Worm (Caenorhabditis elegans) whole organism, young adult: ENCODE measurements around the gene C18E9.7.
A peak's percentile ranks its signal among the peaks of the same experiment; 100 is the strongest.

Experiments
- B0019.2 ChIP-seq: fragments of 200-800 bp; sonication (Bioruptor generic); conservative IDR thresholded peaks from 2 replicates; pipeline ENCODE4 v1.3.6; 2022; ENCODE audit warnings: missing genetic modification reagents, missing genetic modification characterization, missing compliant biosample characterization
- B0035.1 ChIP-seq: sonication (generic microtip); optimal IDR thresholded peaks from 2 replicates; lab custom pipeline; 2016; ENCODE audit warnings: missing genetic modification characterization, mild to moderate bottlenecking, missing compliant biosample characterization, missing genotype, missing genetic modification reagents
- B0261.1 ChIP-seq: sonication (generic microtip); optimal IDR thresholded peaks from 2 replicates; lab custom pipeline; 2016; ENCODE audit warnings: mild to moderate bottlenecking, missing genetic modification characterization, moderate library complexity, missing compliant biosample characterization
- B0336.3 ChIP-seq: fragments of 200-800 bp; sonication (Bioruptor generic); IDR thresholded peaks from 2 replicates; pipeline ENCODE4 v1.3.6; 2022; ENCODE audit warnings: missing genetic modification characterization, missing compliant biosample characterization
- C06A6.2 ChIP-seq: fragments of 200-800 bp; sonication (Bioruptor generic); conservative IDR thresholded peaks from 2 replicates; pipeline ENCODE4 v1.3.6; 2022; ENCODE audit warnings: missing genetic modification characterization, missing compliant biosample characterization
- F23B12.7 ChIP-seq: sonication (generic microtip); optimal IDR thresholded peaks from 2 replicates; lab custom pipeline; 2017; ENCODE audit warnings: missing genetic modification characterization, mild to moderate bottlenecking, missing compliant biosample characterization, antibody characterized with exemption, moderate library complexity; ENCODE audit not compliant: insufficient read depth
- F33H1.4 ChIP-seq: fragments of 200-800 bp; sonication (Bioruptor generic); IDR thresholded peaks from 2 replicates; pipeline ENCODE4 v1.3.6; 2022; ENCODE audit warnings: missing genetic modification reagents, missing genetic modification characterization, missing compliant biosample characterization
- F37B4.10 ChIP-seq: fragments of 200-800 bp; sonication (Bioruptor generic); IDR thresholded peaks from 2 replicates; pipeline ENCODE4 v1.3.6; 2022; ENCODE audit warnings: missing genetic modification characterization, missing compliant biosample characterization
- F39B2.1 ChIP-seq: fragments of 200-800 bp; sonication (Bioruptor generic); IDR thresholded peaks from 2 replicates; pipeline ENCODE4 v1.3.6; 2022; ENCODE audit warnings: missing genetic modification reagents, missing genetic modification characterization, missing compliant biosample characterization
- F55B11.4 ChIP-seq: sonication (generic microtip); optimal IDR thresholded peaks from 2 replicates; lab custom pipeline; 2016; ENCODE audit warnings: missing compliant biosample characterization, missing genetic modification characterization, borderline replicate concordance; ENCODE audit not compliant: insufficient read depth
- Y53F4B.3 ChIP-seq: fragments of 200-800 bp; sonication (Bioruptor generic); IDR thresholded peaks from 2 replicates; pipeline ENCODE4 v1.3.6; 2022; ENCODE audit warnings: missing genetic modification reagents, missing genetic modification characterization, missing compliant biosample characterization
- Y56A3A.18 ChIP-seq: fragments of 200-800 bp; sonication (Bioruptor generic); IDR thresholded peaks from 2 replicates; pipeline ENCODE4 v1.3.6; 2022; ENCODE audit warnings: missing genetic modification reagents, missing genetic modification characterization, missing compliant biosample characterization
- Y67H2A.10 ChIP-seq: fragments of 200-800 bp; sonication (Bioruptor generic); conservative IDR thresholded peaks from 2 replicates; pipeline ENCODE4 v1.3.6; 2022; ENCODE audit warnings: missing genetic modification reagents, missing genetic modification characterization, missing compliant biosample characterization
- Y95B8A.8 ChIP-seq: fragments of 200-800 bp; sonication (Bioruptor generic); IDR thresholded peaks from 2 replicates; pipeline ENCODE4 v1.3.6; 2022; ENCODE audit warnings: missing genetic modification reagents, missing genetic modification characterization, missing compliant biosample characterization
- ZK185.1 ChIP-seq: sonication (generic microtip); optimal IDR thresholded peaks from 2 replicates; lab custom pipeline; 2016; ENCODE audit warnings: mild to moderate bottlenecking, missing genetic modification characterization, missing compliant biosample characterization; ENCODE audit not compliant: poor library complexity, severe bottlenecking
- ama-1 ChIP-seq, 3 experiments: fragments of 150-350 bp in 1 of 3; sonication (generic microtip) in 2 of 3; optimal IDR thresholded peaks; 2 replicates each; lab custom pipeline; 2014 to 2018; ENCODE audit warnings: missing biosample characterization in 2 of 3, missing genetic modification characterization in 2 of 3, missing genetic modification reagents in 2 of 3
- atf-7 ChIP-seq: sonication (generic microtip); optimal IDR thresholded peaks from 2 replicates; lab custom pipeline; 2017; ENCODE audit warnings: mild to moderate bottlenecking, missing genetic modification characterization, missing compliant biosample characterization
- attf-3 ChIP-seq: fragments of 200-800 bp; sonication (Bioruptor generic); conservative IDR thresholded peaks from 2 replicates; pipeline ENCODE4 v1.3.6; 2022; ENCODE audit warnings: missing genetic modification reagents, missing genetic modification characterization, missing compliant biosample characterization
- attf-5 ChIP-seq: fragments of 200-800 bp; sonication (Bioruptor generic); optimal IDR thresholded peaks from 2 replicates; lab custom pipeline; 2018; ENCODE audit warnings: mild to moderate bottlenecking, missing genetic modification characterization, missing compliant biosample characterization
- bed-2 ChIP-seq: fragments of 200-800 bp; sonication (Bioruptor generic); IDR thresholded peaks from 2 replicates; pipeline ENCODE4 v1.3.6; 2022; ENCODE audit warnings: missing genetic modification reagents, missing genetic modification characterization, missing compliant biosample characterization
- ceh-40 ChIP-seq: fragments of 200-800 bp; sonication (Bioruptor generic); IDR thresholded peaks from 2 replicates; pipeline ENCODE4 v1.3.6; 2022; ENCODE audit warnings: missing genetic modification characterization, missing compliant biosample characterization
- ceh-58 ChIP-seq: fragments of 200-800 bp; sonication (Bioruptor generic); IDR thresholded peaks from 2 replicates; pipeline ENCODE4 v1.3.6; 2022; ENCODE audit warnings: missing genetic modification characterization, missing compliant biosample characterization
- ceh-79 ChIP-seq: sonication (generic microtip); optimal IDR thresholded peaks from 2 replicates; lab custom pipeline; 2017; ENCODE audit warnings: mild to moderate bottlenecking, missing genetic modification characterization, missing compliant biosample characterization
- dpff-1 ChIP-seq: sonication (generic microtip); optimal IDR thresholded peaks from 2 replicates; lab custom pipeline; 2017; ENCODE audit warnings: mild to moderate bottlenecking, missing genetic modification characterization, missing compliant biosample characterization
- ets-4 ChIP-seq: fragments of 200-800 bp; sonication (Bioruptor generic); optimal IDR thresholded peaks from 2 replicates; lab custom pipeline; 2018; ENCODE audit warnings: mild to moderate bottlenecking, missing genetic modification characterization, missing compliant biosample characterization
- fkh-3 ChIP-seq: sonication (generic microtip); optimal IDR thresholded peaks from 2 replicates; lab custom pipeline; 2016; ENCODE audit warnings: mild to moderate bottlenecking, missing genetic modification characterization, missing compliant biosample characterization
- gei-17 ChIP-seq: fragments of 200-800 bp; sonication (Bioruptor generic); optimal IDR thresholded peaks from 2 replicates; lab custom pipeline; 2018; ENCODE audit warnings: mild to moderate bottlenecking, missing genetic modification characterization, missing compliant biosample characterization
- him-1 ChIP-seq: sonication (generic microtip); optimal IDR thresholded peaks from 2 replicates; lab custom pipeline; 2016; ENCODE audit warnings: missing genotype, missing genetic modification reagents, missing genetic modification characterization, missing compliant biosample characterization
- hmg-1.2 ChIP-seq: fragments of 200-800 bp; sonication (Bioruptor generic); IDR thresholded peaks from 2 replicates; pipeline ENCODE4 v1.3.6; 2022; ENCODE audit warnings: missing genetic modification reagents, missing genetic modification characterization, missing compliant biosample characterization
- let-526 ChIP-seq: fragments of 200-800 bp; sonication (Bioruptor generic); IDR thresholded peaks from 2 replicates; pipeline ENCODE4 v1.3.6; 2022; ENCODE audit warnings: missing genetic modification reagents, missing genetic modification characterization, missing compliant biosample characterization
- lir-1 ChIP-seq: fragments of 200-800 bp; sonication (Bioruptor generic); conservative IDR thresholded peaks from 2 replicates; pipeline ENCODE4 v1.3.6; 2022; ENCODE audit warnings: missing genetic modification reagents, missing genetic modification characterization, missing compliant biosample characterization
- madf-10 ChIP-seq: sonication (generic microtip); optimal IDR thresholded peaks from 2 replicates; lab custom pipeline; 2016; ENCODE audit warnings: mild to moderate bottlenecking, missing genetic modification characterization, missing compliant biosample characterization
- madf-6 ChIP-seq: fragments of 200-800 bp; sonication (Bioruptor generic); IDR thresholded peaks from 2 replicates; pipeline ENCODE4 v1.3.6; 2022; ENCODE audit warnings: missing genetic modification reagents, missing genetic modification characterization, missing compliant biosample characterization
- mes-4 ChIP-seq: sonication (generic microtip); optimal IDR thresholded peaks from 2 replicates; lab custom pipeline; 2016; ENCODE audit warnings: missing genotype, missing genetic modification characterization, missing compliant biosample characterization
- nhr-27 ChIP-seq: fragments of 200-800 bp; sonication (Bioruptor generic); optimal IDR thresholded peaks from 2 replicates; lab custom pipeline; 2018; ENCODE audit warnings: mild to moderate bottlenecking, missing genetic modification characterization, moderate library complexity, missing compliant biosample characterization
- sea-2 ChIP-seq: fragments of 200-800 bp; sonication (Bioruptor generic); IDR thresholded peaks from 2 replicates; pipeline ENCODE4 v1.3.6; 2022; ENCODE audit warnings: missing genetic modification characterization, missing compliant biosample characterization
- somi-1 ChIP-seq: fragments of 200-800 bp; sonication (Bioruptor generic); optimal IDR thresholded peaks from 2 replicates; lab custom pipeline; 2018; ENCODE audit warnings: mild to moderate bottlenecking, missing genetic modification characterization, missing compliant biosample characterization
- unc-130 ChIP-seq: sonication (generic microtip); optimal IDR thresholded peaks from 2 replicates; lab custom pipeline; 2016; ENCODE audit warnings: missing genetic modification reagents, missing genetic modification characterization, missing compliant biosample characterization
- ztf-18 ChIP-seq: sonication (generic microtip); optimal IDR thresholded peaks from 2 replicates; lab custom pipeline; 2016; ENCODE audit warnings: missing genotype, mild to moderate bottlenecking, missing genetic modification characterization, missing compliant biosample characterization
- ztf-22 ChIP-seq: fragments of 200-800 bp; sonication (Bioruptor generic); optimal IDR thresholded peaks from 2 replicates; lab custom pipeline; 2018; ENCODE audit warnings: mild to moderate bottlenecking, missing genetic modification characterization, moderate library complexity, missing compliant biosample characterization

The C18E9.7 gene

DNA sequence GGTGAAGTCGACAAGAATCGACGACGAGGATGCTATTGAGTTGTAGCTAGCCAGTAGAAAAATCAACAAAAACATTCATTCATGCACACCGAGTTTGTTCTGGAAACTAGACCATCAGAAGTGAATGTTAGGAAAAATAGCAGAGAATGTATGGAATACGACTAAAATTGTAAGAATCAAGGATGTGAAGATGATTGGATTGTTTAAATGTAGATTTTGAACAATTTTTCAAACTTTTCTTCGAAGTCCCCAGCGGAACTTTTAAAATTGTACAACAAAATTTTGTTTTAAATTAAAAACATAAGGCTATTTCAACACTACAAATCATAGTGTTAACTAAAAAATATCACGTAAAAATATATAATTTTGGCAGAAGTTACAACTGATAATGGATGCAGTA is at the start of gene C18E9.7:
Gene C18E9.7, minus strand, starts transcription at position 101 of the 400 bp plus-strand sequence.
- TF ChIP-seq F55B11.4, result no peak
- no peak for TF ChIP-seq F23B12.7 (tag; lab: Kevin White, UChicago)
- TF ChIP-seq let-526, result no peak
- TF ChIP-seq F39B2.1 (GFP tag; lab: Robert Waterston, UW), result no peak
- no peak for TF ChIP-seq ztf-22 (GFP tag; lab: Kevin White, UChicago)
- TF ChIP-seq B0035.1 (tag; lab: Kevin White, UChicago), result no peak

DNA sequence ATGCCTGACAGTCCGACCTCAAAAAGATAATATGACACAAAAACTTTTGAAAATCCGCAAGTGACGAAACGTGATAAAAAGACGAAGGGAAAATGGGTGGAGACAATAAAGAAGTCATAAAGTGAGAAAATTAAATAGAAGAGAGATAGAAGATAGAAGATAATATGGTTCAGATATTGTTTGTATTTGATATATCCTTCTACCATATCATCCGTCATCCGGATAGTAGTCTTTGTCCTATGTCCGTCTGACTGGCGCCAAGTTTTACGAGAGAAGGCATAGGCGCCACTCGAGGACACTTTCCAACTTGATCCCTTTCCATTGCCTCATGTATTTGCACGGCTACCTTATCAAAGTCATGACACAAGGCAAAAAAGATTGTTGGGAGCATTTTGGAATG is 49.3 kb upstream of the C18E9.7 start:
- no peak for TF ChIP-seq B0019.2 (GFP tag; lab: Robert Waterston, UW)
- TF ChIP-seq ceh-79 (tag; lab: Kevin White, UChicago), result no peak
- TF ChIP-seq, all 124 proteins: peak for 0

DNA sequence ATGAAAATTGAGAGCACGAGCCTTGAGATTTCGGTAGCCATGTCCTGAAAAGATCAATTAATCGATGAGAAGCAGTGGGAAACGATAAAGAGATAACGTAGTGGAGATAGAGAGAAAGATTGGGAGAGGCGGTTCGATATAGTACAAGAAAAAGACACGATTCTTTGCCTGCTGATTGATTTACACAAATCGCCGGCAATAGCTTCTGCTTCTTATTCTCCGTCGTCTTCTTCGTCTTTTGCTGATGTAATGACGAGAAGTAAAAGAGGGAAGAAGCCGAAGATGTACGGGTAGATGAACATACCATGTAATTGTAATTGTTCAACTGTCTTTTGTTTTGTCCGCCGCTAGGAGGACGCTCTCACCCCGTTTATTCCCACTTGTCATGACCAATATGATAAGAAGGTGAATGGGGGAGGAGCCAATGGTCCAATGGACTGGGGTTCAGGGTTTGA is 46.7 kb upstream of the C18E9.7 start, which contains the start of gene F37B12.1:
Gene F37B12.1, minus strand, starts transcription at position 51 of the 455 bp plus-strand sequence.
- 0 out of 2 replicates have a peak, but pooled peaks have one; percentile 44 for TF ChIP-seq F37B4.10
- no peak for TF ChIP-seq Y56A3A.18

DNA sequence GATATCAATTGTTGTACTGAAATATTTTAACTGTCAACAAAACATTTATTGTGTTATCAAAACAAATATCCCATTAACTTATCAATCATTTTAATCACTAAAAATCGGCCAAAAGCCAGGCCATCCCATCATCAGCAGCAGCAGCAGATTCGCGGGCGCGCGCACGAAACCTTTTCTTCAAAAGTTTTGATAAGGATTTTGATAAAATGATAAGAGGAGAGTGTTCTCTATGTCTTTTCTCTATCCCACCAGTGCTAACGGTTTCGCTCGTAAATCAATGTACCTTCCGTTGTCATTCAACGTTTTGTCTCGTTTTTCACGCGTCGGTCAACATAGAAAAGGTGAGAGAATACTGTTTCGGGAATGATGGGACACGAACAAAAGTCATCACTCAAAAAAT is 45.5 kb upstream of the C18E9.7 start:
- TF ChIP-seq ceh-40 (GFP tag; lab: Robert Waterston, UW), result no peak
- no peak for TF ChIP-seq ets-4
- TF ChIP-seq madf-10 (tag; lab: Kevin White, UChicago), result no peak
- TF ChIP-seq F23B12.7 (tag; lab: Kevin White, UChicago), result no peak

DNA sequence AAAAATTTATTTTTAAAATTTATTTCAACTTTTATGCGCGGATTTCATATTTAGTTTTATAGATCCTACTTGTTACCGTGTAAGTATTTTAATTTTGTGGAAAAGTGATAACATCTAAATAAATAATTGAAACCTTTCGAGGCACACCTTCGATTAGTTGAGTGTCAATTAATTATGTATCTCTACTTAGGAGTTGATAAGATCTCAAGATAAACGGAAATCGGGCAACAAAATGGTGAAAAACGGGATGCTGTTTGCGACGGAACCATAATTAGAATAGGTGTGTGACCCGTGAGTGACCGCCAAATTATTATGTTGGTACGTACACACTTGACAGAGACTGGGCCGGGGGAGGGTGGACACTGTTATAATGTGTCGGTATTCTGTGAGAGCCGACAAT is 43.8 kb upstream of the C18E9.7 start:
- TF ChIP-seq fkh-3 (tag; lab: Kevin White, UChicago) (no peak), F33H1.4 (GFP tag; lab: Robert Waterston, UW) (no peak)

DNA sequence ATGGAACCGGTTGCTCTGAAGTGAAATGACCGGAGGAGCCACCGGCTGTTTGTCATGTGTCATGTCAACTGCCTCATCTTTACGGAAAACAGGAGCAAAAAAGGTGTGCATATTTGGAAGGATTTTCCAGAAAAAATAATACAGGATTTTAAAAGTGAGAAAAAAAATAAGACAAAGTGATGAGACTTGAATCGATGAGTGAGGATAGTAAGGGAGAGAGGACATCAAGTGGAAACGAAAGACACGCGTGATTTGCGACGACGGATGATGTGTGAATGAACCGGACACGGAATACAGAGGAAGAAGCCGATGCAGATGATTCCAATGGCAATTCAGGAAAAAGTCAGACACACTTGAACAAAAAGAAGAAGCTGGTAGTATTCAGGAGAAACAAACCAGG is 41.7 kb upstream of the C18E9.7 start:
- TF ChIP-seq ZK185.1, result no peak
- TF ChIP-seq ama-1 (optimal IDR thresholded peaks at IDR 0.05; lab: Kevin White, UChicago), result no peak
- no peak for TF ChIP-seq ama-1 (GFP tag; optimal IDR thresholded peaks at IDR 0.05; lab: Kevin White, UChicago)
- TF ChIP-seq ztf-18 (tag; lab: Kevin White, UChicago), result no peak
- TF ChIP-seq gei-17, result no peak
- no peak for TF ChIP-seq mes-4 (tag; lab: Kevin White, UChicago)
- TF ChIP-seq madf-6 (GFP tag; lab: Robert Waterston, UW), result no peak
- TF ChIP-seq ceh-79 (tag; lab: Kevin White, UChicago), result no peak
- no peak for TF ChIP-seq atf-7 (tag; lab: Kevin White, UChicago)
- TF ChIP-seq attf-5, result no peak
- TF ChIP-seq Y95B8A.8, result no peak
- TF ChIP-seq somi-1, result no peak
- TF ChIP-seq C06A6.2, result no peak
- TF ChIP-seq lir-1 (GFP tag; lab: Robert Waterston, UW), result no peak

DNA sequence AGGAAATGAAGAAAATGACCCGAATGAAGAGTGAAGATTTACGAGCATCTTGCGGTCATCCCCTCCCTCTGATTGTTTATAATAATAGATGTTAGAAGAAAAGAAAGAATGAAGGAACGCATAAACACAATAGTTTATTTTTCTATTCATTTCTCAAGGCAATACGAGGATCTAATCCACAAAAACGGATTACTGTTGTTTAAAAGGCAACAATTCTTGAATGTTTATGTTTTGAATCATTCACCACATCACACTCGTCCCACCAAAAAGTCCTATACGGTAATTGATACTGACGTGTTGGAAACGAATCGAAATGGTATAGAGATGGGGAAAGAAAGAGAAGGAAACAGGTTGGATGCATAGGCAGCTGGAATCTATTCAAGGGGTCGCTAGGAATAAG is 39.0 kb upstream of the C18E9.7 start:
- TF ChIP-seq sea-2 (no peak), nhr-27 (tag; lab: Kevin White, UChicago) (no peak), him-1 (tag; lab: Kevin White, UChicago) (no peak), fkh-3 (tag; lab: Kevin White, UChicago) (no peak), let-526 (no peak), Y53F4B.3 (GFP tag; lab: Robert Waterston, UW) (no peak), hmg-1.2 (GFP tag; lab: Robert Waterston, UW) (no peak), unc-130 (GFP tag; lab: Kevin White, UChicago) (no peak), dpff-1 (tag; lab: Kevin White, UChicago) (no peak), Y67H2A.10 (GFP tag; lab: Robert Waterston, UW) (no peak), bed-2 (GFP tag; lab: Robert Waterston, UW) (no peak), madf-6 (GFP tag; lab: Robert Waterston, UW) (no peak), attf-3 (GFP tag; lab: Robert Waterston, UW) (no peak), B0261.1 (tag; lab: Kevin White, UChicago) (no peak), ceh-58 (no peak), ztf-18 (tag; lab: Kevin White, UChicago) (no peak), B0336.3 (GFP tag; lab: Robert Waterston, UW) (no peak)
